Worm (Caenorhabditis elegans) whole organism, mixed stage, embryonic: ENCODE measurements around the gene C50F4.1.

Source experiments
- M03D4.4 ChIP-seq: sonication (generic microtip); optimal IDR thresholded peaks from 2 replicates; lab custom pipeline; 2017; ENCODE audit warnings: mild to moderate bottlenecking, missing genetic modification characterization, missing compliant biosample characterization
- bed-3 ChIP-seq: fragments of 200-800 bp; sonication (Bioruptor generic); optimal IDR thresholded peaks from 3 replicates; lab custom pipeline; 2018; ENCODE audit warnings: mild to moderate bottlenecking, missing genetic modification characterization, moderate library complexity, missing compliant biosample characterization
- blmp-1 ChIP-seq: fragments of 150-350 bp; optimal IDR thresholded peaks from 2 replicates; lab custom pipeline; 2014; ENCODE audit warnings: missing biosample characterization, missing genetic modification characterization
- ceh-43 ChIP-seq: fragments of 200-800 bp; sonication (Bioruptor generic); optimal IDR thresholded peaks from 2 replicates; lab custom pipeline; 2018; ENCODE audit warnings: mild to moderate bottlenecking, missing genetic modification characterization, moderate library complexity, missing compliant biosample characterization
- ceh-83 ChIP-seq: fragments of 200-800 bp; sonication (Bioruptor generic); optimal IDR thresholded peaks from 2 replicates; lab custom pipeline; 2018; ENCODE audit warnings: mild to moderate bottlenecking, missing genetic modification characterization, missing compliant biosample characterization
- ces-1 ChIP-seq: fragments of 150-350 bp; optimal IDR thresholded peaks from 2 replicates; lab custom pipeline; 2014; ENCODE audit warnings: missing biosample characterization, missing genetic modification reagents, missing genetic modification characterization
- cnd-1 ChIP-seq: fragments of 200-800 bp; sonication (Bioruptor generic); optimal IDR thresholded peaks from 2 replicates; lab custom pipeline; 2018; ENCODE audit warnings: mild to moderate bottlenecking, missing genetic modification characterization, missing compliant biosample characterization
- drap-1 ChIP-seq: fragments of 200-800 bp; sonication (Bioruptor generic); optimal IDR thresholded peaks from 3 replicates; lab custom pipeline; 2018; ENCODE audit warnings: mild to moderate bottlenecking, missing genetic modification characterization, missing compliant biosample characterization
- elt-1 ChIP-seq: sonication (generic microtip); optimal IDR thresholded peaks from 2 replicates; lab custom pipeline; 2017; ENCODE audit warnings: missing genetic modification characterization, mild to moderate bottlenecking, missing compliant biosample characterization, antibody characterized with exemption, moderate library complexity, borderline replicate concordance; ENCODE audit not compliant: insufficient read depth
- elt-3 ChIP-seq: fragments of 150-350 bp; optimal IDR thresholded peaks from 2 replicates; lab custom pipeline; 2014; ENCODE audit warnings: missing biosample characterization, missing genetic modification characterization
- flh-1 ChIP-seq: fragments of 200-800 bp; sonication (Bioruptor generic); optimal IDR thresholded peaks from 2 replicates; lab custom pipeline; 2018; ENCODE audit warnings: mild to moderate bottlenecking, missing genetic modification characterization, moderate library complexity, missing compliant biosample characterization
- ham-2 ChIP-seq: fragments of 200-800 bp; sonication (Bioruptor generic); optimal IDR thresholded peaks from 2 replicates; lab custom pipeline; 2018; ENCODE audit warnings: mild to moderate bottlenecking, missing genetic modification characterization, missing compliant biosample characterization
- hlh-1 ChIP-seq: fragments of 150-350 bp; optimal IDR thresholded peaks from 2 replicates; lab custom pipeline; 2014; ENCODE audit warnings: missing biosample characterization, missing genetic modification reagents, missing genetic modification characterization
- lin-13 ChIP-seq: fragments of 150-350 bp; optimal IDR thresholded peaks from 2 replicates; lab custom pipeline; 2014; ENCODE audit warnings: missing biosample characterization, missing genetic modification characterization
- lsy-2 ChIP-seq: fragments of 150-350 bp; optimal IDR thresholded peaks from 2 replicates; lab custom pipeline; 2014; ENCODE audit warnings: missing biosample characterization, missing genetic modification characterization
- mab-5 ChIP-seq: fragments of 150-350 bp; optimal IDR thresholded peaks from 2 replicates; lab custom pipeline; 2014; ENCODE audit warnings: missing biosample characterization, missing genetic modification characterization
- mep-1 ChIP-seq: fragments of 150-350 bp; optimal IDR thresholded peaks from 2 replicates; lab custom pipeline; 2017; ENCODE audit warnings: missing biosample characterization, missing genetic modification reagents, missing genetic modification characterization, inconsistent platforms
- mls-2 ChIP-seq: sonication (generic microtip); optimal IDR thresholded peaks from 2 replicates; lab custom pipeline; 2016; ENCODE audit warnings: mild to moderate bottlenecking, missing genetic modification characterization, moderate library complexity, missing compliant biosample characterization
- nhr-12 ChIP-seq: fragments of 150-350 bp; optimal IDR thresholded peaks from 2 replicates; lab custom pipeline; 2014; ENCODE audit warnings: missing biosample characterization, missing genetic modification characterization
- nhr-2 ChIP-seq: fragments of 150-350 bp; optimal IDR thresholded peaks from 2 replicates; lab custom pipeline; 2014; ENCODE audit warnings: missing biosample characterization, missing genetic modification characterization
- nhr-237 ChIP-seq: fragments of 150-350 bp; optimal IDR thresholded peaks from 2 replicates; lab custom pipeline; 2014; ENCODE audit warnings: missing biosample characterization, missing genetic modification characterization
- nhr-28 ChIP-seq: fragments of 150-350 bp; optimal IDR thresholded peaks from 2 replicates; lab custom pipeline; 2014; ENCODE audit warnings: missing biosample characterization, missing genetic modification characterization
- sem-2 ChIP-seq: fragments of 200-800 bp; sonication (Bioruptor generic); optimal IDR thresholded peaks from 2 replicates; lab custom pipeline; 2018; ENCODE audit warnings: mild to moderate bottlenecking, missing genetic modification characterization, missing compliant biosample characterization
- sptf-1 ChIP-seq: sonication (generic microtip); optimal IDR thresholded peaks from 2 replicates; lab custom pipeline; 2017; ENCODE audit warnings: mild to moderate bottlenecking, missing genetic modification characterization, moderate library complexity, missing compliant biosample characterization
- tbx-8 ChIP-seq: fragments of 200-800 bp; sonication (Bioruptor generic); optimal IDR thresholded peaks from 2 replicates; lab custom pipeline; 2018; ENCODE audit warnings: mild to moderate bottlenecking, missing genetic modification characterization, moderate library complexity, missing compliant biosample characterization
- unc-39 ChIP-seq: fragments of 150-350 bp; optimal IDR thresholded peaks from 2 replicates; lab custom pipeline; 2014; ENCODE audit warnings: missing biosample characterization, missing genetic modification characterization
- unc-62 ChIP-seq: fragments of 150-350 bp; optimal IDR thresholded peaks from 2 replicates; lab custom pipeline; 2014; ENCODE audit warnings: missing biosample characterization, missing genetic modification reagents, missing genetic modification characterization
- zip-8 ChIP-seq: fragments of 150-350 bp; optimal IDR thresholded peaks from 2 replicates; lab custom pipeline; 2014; ENCODE audit warnings: missing biosample characterization, missing genetic modification characterization
- ztf-11 ChIP-seq: fragments of 150-350 bp; optimal IDR thresholded peaks from 2 replicates; lab custom pipeline; 2014; ENCODE audit warnings: missing biosample characterization, missing genetic modification characterization

Gene C50F4.1

DNA sequence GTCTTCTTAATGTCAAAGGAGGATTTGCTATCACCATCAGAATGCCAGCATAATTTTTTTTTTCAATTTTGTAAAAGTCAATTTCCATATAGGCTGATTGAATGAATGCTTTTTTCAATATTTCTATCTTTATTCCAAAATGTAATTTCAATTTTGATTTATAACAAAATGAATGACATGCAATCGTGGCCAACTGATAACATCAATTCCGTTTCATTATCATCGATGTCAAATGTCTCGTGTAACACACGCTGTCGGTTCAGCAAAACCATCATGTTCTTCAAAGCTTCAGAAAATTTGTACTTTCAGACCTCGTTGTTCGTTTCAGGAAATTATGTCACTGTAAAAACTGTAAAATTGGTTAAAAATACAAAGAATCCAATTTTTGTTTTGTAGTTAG lies 19.7 kb upstream of the C50F4.1 start:
- no peak for TF ChIP-seq sptf-1 (tag; lab: Kevin White, UChicago)
- no peak for TF ChIP-seq nhr-237 (tag; lab: Kevin White, UChicago)
- no peak for TF ChIP-seq bed-3 (GFP tag; lab: Kevin White, UChicago)
- TF ChIP-seq elt-1 (tag; lab: Kevin White, UChicago): no peak
- no peak for TF ChIP-seq drap-1 (GFP tag; lab: Kevin White, UChicago)
- no peak for TF ChIP-seq ham-2 (GFP tag; lab: Kevin White, UChicago)

ce11 chrV:9507742-9508141 lies 18.9 kb upstream of the C50F4.1 start, which contains the start of gene acs-14:
acs-14 (plus strand) TSS chrV:9508132.
- TF ChIP-seq M03D4.4: no peak
- no peak for TF ChIP-seq unc-62 (GFP tag; lab: Kevin White, UChicago)
- TF ChIP-seq ceh-43 (GFP tag; lab: Kevin White, UChicago): no peak
- no peak for TF ChIP-seq ces-1 (GFP tag; lab: Kevin White, UChicago)
- no peak for TF ChIP-seq mab-5 (tag; lab: Kevin White, UChicago)
- no peak for TF ChIP-seq flh-1 (GFP tag; lab: Kevin White, UChicago)
- TF ChIP-seq nhr-12 (tag; lab: Kevin White, UChicago): no peak
- no peak for TF ChIP-seq zip-8
- TF ChIP-seq lin-13 (tag; lab: Kevin White, UChicago): no peak
- no peak for TF ChIP-seq sptf-1 (tag; lab: Kevin White, UChicago)
- no peak for TF ChIP-seq unc-39 (tag; lab: Kevin White, UChicago)
- TF ChIP-seq ztf-11 (tag; lab: Kevin White, UChicago): no peak
- no peak for TF ChIP-seq sem-2 (GFP tag; lab: Kevin White, UChicago)
- no peak for TF ChIP-seq ham-2 (GFP tag; lab: Kevin White, UChicago)
- TF ChIP-seq ceh-83 (GFP tag; lab: Kevin White, UChicago): no peak
- TF ChIP-seq elt-1 (tag; lab: Kevin White, UChicago): no peak
- no peak for TF ChIP-seq blmp-1 (tag; lab: Kevin White, UChicago)
- no peak for TF ChIP-seq mls-2

- TF ChIP-seq mab-5 (tag; lab: Kevin White, UChicago): no peak
- no peak for TF ChIP-seq ces-1 (GFP tag; lab: Kevin White, UChicago)
- TF ChIP-seq blmp-1 (tag; lab: Kevin White, UChicago): no peak
- no peak for TF ChIP-seq unc-39 (tag; lab: Kevin White, UChicago)
- no peak for TF ChIP-seq cnd-1 (tag; lab: Kevin White, UChicago)
- no peak for TF ChIP-seq flh-1 (GFP tag; lab: Kevin White, UChicago)
- no peak for TF ChIP-seq ceh-83 (GFP tag; lab: Kevin White, UChicago)
- TF ChIP-seq ham-2 (GFP tag; lab: Kevin White, UChicago): no peak
- no peak for TF ChIP-seq sem-2 (GFP tag; lab: Kevin White, UChicago)
- TF ChIP-seq nhr-12 (tag; lab: Kevin White, UChicago): no peak
- TF ChIP-seq bed-3 (GFP tag; lab: Kevin White, UChicago): no peak
- TF ChIP-seq hlh-1: no peak
- no peak for TF ChIP-seq lsy-2 (tag; lab: Kevin White, UChicago)
- TF ChIP-seq nhr-28 (tag; lab: Kevin White, UChicago): no peak
- TF ChIP-seq nhr-2 (tag; lab: Kevin White, UChicago): no peak
- TF ChIP-seq elt-3 (tag; lab: Kevin White, UChicago): no peak
- TF ChIP-seq ceh-43 (GFP tag; lab: Kevin White, UChicago): no peak
- TF ChIP-seq mls-2: no peak
- TF ChIP-seq elt-1 (tag; lab: Kevin White, UChicago): no peak
- no peak for TF ChIP-seq lin-13 (tag; lab: Kevin White, UChicago)
Observed at ce11 chrV:9509597-9509996, 17.0 kb upstream of the C50F4.1 start.

- TF ChIP-seq mep-1: peak; percentile 48
- no peak for TF ChIP-seq hlh-1
- TF ChIP-seq blmp-1 (tag; lab: Kevin White, UChicago): no peak
Observed at ce11 chrV:9513590-9513989, 13.0 kb upstream of the C50F4.1 start, which contains the start of gene eif-2Bdelta. eif-2Bdelta (plus strand) TSS chrV:9513824.

- TF ChIP-seq nhr-2 (tag; lab: Kevin White, UChicago): no peak
- TF ChIP-seq flh-1 (GFP tag; lab: Kevin White, UChicago): no peak
- no peak for TF ChIP-seq tbx-8
Observed at ce11 chrV:9516280-9516679, 10.3 kb upstream of the C50F4.1 start.
